Fruit fly (Drosophila melanogaster) whole organism, pupa: ENCODE measurements around the gene Hers.
"Not testable (repeated sequence)": the region's sequence is repeated elsewhere in the genome, so short reads cannot be mapped to it uniquely, and the experiment has no call there.

Experiments
- CG10348 ChIP-seq: fragments of 200-800 bp; sonication (Bioruptor generic); IDR thresholded peaks from 2 replicates; pipeline ENCODE4 v1.3.6; 2022; ENCODE audit warnings: missing biosample characterization, missing genetic modification characterization
- CG12605 ChIP-seq: fragments of 200-800 bp; sonication (Bioruptor generic); IDR thresholded peaks from 2 replicates; pipeline ENCODE4 v1.3.6; 2022; ENCODE audit warnings: missing biosample characterization, missing genetic modification characterization
- CG13204 ChIP-seq: fragments of 200-800 bp; sonication (Bioruptor generic); optimal IDR thresholded peaks from 2 replicates; lab custom pipeline; 2018; ENCODE audit warnings: missing biosample characterization, mild to moderate bottlenecking, missing genetic modification characterization, moderate library complexity
- CG14655 ChIP-seq: fragments of 200-800 bp; sonication (Bioruptor generic); optimal IDR thresholded peaks from 3 replicates; lab custom pipeline; 2017; ENCODE audit warnings: mild to moderate bottlenecking, missing biosample characterization, missing genetic modification reagents, missing genetic modification characterization
- CG15710 ChIP-seq: fragments of 200-800 bp; sonication (Bioruptor generic); optimal IDR thresholded peaks from 2 replicates; lab custom pipeline; 2018; ENCODE audit warnings: missing biosample characterization, mild to moderate bottlenecking, missing genetic modification characterization, moderate library complexity
- CG17806 ChIP-seq: fragments of 200-800 bp; sonication (Bioruptor generic); optimal IDR thresholded peaks from 2 replicates; lab custom pipeline; 2018; ENCODE audit warnings: missing biosample characterization, mild to moderate bottlenecking, missing genetic modification characterization, moderate library complexity
- CG32121 ChIP-seq: fragments of 200-800 bp; sonication (Bioruptor generic); IDR thresholded peaks from 2 replicates; pipeline ENCODE4 v1.3.6; 2022; ENCODE audit warnings: missing biosample characterization, missing genetic modification characterization
- CG34367 ChIP-seq: fragments of 200-800 bp; sonication (Bioruptor generic); optimal IDR thresholded peaks from 2 replicates; lab custom pipeline; 2018; ENCODE audit warnings: missing biosample characterization, mild to moderate bottlenecking, missing genetic modification characterization
- CG4496 ChIP-seq: fragments of 200-800 bp; sonication (Bioruptor generic); IDR thresholded peaks from 3 replicates; pipeline ENCODE4 v1.3.6; 2022; ENCODE audit warnings: missing biosample characterization, missing genetic modification characterization
- CG9948 ChIP-seq: fragments of 200-800 bp; sonication (Bioruptor generic); optimal IDR thresholded peaks from 2 replicates; lab custom pipeline; 2018; ENCODE audit warnings: missing biosample characterization, mild to moderate bottlenecking, missing genetic modification characterization, moderate library complexity
- D1 ChIP-seq: fragments of 200-800 bp; sonication (Bioruptor generic); optimal IDR thresholded peaks from 2 replicates; lab custom pipeline; 2018; ENCODE audit warnings: missing biosample characterization, mild to moderate bottlenecking, missing genetic modification characterization, moderate library complexity
- EcR ChIP-seq: fragments of 200-800 bp; sonication (Bioruptor generic); optimal IDR thresholded peaks from 3 replicates; lab custom pipeline; 2019; ENCODE audit warnings: missing biosample characterization, missing genetic modification characterization, mild to moderate bottlenecking, moderate library complexity, missing genetic modification reagents
- Ets98B ChIP-seq: fragments of 200-800 bp; sonication (Bioruptor generic); IDR thresholded peaks from 2 replicates; pipeline ENCODE4 v1.3.6; 2022; ENCODE audit warnings: missing biosample characterization, missing genetic modification characterization
- Pif1A ChIP-seq: fragments of 200-800 bp; sonication (Bioruptor generic); optimal IDR thresholded peaks from 3 replicates; lab custom pipeline; 2016; ENCODE audit warnings: missing biosample characterization, missing genetic modification characterization
- Pif1B ChIP-seq: fragments of 200-800 bp; sonication (Bioruptor generic); optimal IDR thresholded peaks from 3 replicates; lab custom pipeline; 2016; ENCODE audit warnings: missing biosample characterization, missing genetic modification characterization
- Snoo ChIP-seq: fragments of 200-800 bp; sonication (Bioruptor generic); optimal IDR thresholded peaks from 3 replicates; lab custom pipeline; 2017; ENCODE audit warnings: missing biosample characterization, mild to moderate bottlenecking, missing genetic modification characterization, inconsistent platforms
- fd96Ca ChIP-seq: fragments of 200-800 bp; sonication (Bioruptor generic); IDR thresholded peaks from 3 replicates; pipeline ENCODE4 v1.3.6; 2022; ENCODE audit warnings: missing biosample characterization, missing genetic modification characterization
- gl ChIP-seq: fragments of 200-800 bp; sonication (Bioruptor generic); optimal IDR thresholded peaks from 2 replicates; lab custom pipeline; 2018; ENCODE audit warnings: missing biosample characterization, mild to moderate bottlenecking, missing genetic modification characterization

Gene Hers

dm6 chrX:19899978-19900377, 34.0 kb downstream of the Hers start:
- TF ChIP-seq CG4496 (no peak), Pif1B (GFP tag; lab: Kevin White, UChicago) (no peak), CG32121 (GFP tag; lab: Robert Waterston, UW) (no peak), fd96Ca (GFP tag; lab: Robert Waterston, UW) (no peak), D1 (tag; lab: Kevin White, UChicago) (no peak), EcR (GFP tag; lab: Kevin White, UChicago) (no peak), Snoo (tag; lab: Kevin White, UChicago) (no peak), CG9948 (no peak), Pif1A (GFP tag; lab: Kevin White, UChicago) (no peak)
- TF ChIP-seq, all 21 proteins: peak for 0

dm6 chrX:19910017-19910416, 44.1 kb downstream of the Hers start, which contains the start of gene CG45486:
Gene CG45486 (minus strand): TSS chrX:19910117.
- TF ChIP-seq Ets98B; CG12605; CG13204 (GFP tag; lab: Kevin White, UChicago): not testable (repeated sequence)

DNA sequence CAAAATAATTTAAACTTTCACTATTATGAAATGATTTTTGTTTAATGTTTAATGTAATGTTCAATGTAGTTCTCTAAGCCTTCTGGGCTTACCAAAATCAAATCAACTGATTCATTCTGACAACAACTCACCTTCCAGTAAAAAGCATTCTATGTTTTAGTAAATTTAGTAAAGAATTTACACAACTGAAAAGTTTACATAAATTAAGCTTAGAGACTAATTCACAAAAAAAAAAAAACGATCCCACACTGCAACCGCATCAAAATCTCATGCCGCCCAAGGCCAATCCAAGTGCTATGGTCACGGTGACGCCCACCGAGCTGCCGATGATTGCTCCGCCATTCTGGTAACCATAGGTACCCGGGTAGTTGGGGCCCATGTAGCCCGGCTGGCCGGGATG, 49.2 kb downstream of the Hers start, which contains the start of gene CG45487:
Gene CG45487 (minus strand): TSS at position 101 of the 400 bp plus-strand sequence.
- not testable (repeated sequence) for TF ChIP-seq CG4496, CG12605, CG9948

DNA sequence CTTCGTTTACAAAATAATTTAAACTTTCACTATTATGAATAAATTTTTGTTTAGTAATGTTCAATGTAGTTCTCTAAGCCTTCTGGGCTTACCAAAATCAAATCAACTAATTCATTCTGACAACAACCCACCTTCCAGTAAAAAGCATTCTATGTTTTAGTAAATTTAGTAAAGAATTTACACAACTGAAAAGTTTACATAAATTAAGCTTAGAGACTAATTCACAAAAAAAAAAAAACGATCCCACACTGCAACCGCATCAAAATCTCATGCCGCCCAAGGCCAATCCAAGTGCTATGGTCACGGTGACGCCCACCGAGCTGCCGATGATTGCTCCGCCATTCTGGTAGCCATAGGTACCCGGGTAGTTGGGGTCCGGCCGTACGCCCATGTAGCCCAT, 54.4 kb downstream of the Hers start, which contains the start of gene CG45488:
Gene CG45488 (minus strand): TSS at position 101 of the 400 bp plus-strand sequence.
- TF ChIP-seq CG17806 (tag; lab: Kevin White, UChicago); CG4496; Pif1A (GFP tag; lab: Kevin White, UChicago): not testable (repeated sequence)

DNA sequence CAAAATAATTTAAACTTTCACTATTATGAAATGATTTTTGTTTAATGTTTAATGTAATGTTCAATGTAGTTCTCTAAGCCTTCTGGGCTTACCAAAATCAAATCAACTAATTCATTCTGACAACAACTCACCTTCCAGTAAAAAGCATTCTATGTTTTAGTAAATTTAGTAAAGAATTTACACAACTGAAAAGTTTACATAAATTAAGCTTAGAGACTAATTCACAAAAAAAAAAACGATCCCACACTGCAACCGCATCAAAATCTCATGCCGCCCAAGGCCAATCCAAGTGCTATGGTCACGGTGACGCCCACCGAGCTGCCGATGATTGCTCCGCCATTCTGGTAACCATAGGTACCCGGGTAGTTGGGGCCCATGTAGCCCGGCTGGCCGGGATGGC, 63.1 kb downstream of the Hers start, which contains the start of gene CG45489:
Gene CG45489 (minus strand): TSS at position 101 of the 400 bp plus-strand sequence.
- TF ChIP-seq fd96Ca (GFP tag; lab: Robert Waterston, UW); CG14655 (GFP tag; lab: Kevin White, UChicago); gl: not testable (repeated sequence)

- not testable (repeated sequence) for TF ChIP-seq CG12605; CG15710 (tag; lab: Kevin White, UChicago); fd96Ca (GFP tag; lab: Robert Waterston, UW)
Observed at dm6 chrX:19934194-19934593, 68.2 kb downstream of the Hers start, which contains the start of gene CG45490. Gene CG45490 (minus strand): TSS chrX:19934294.

- not testable (repeated sequence) for TF ChIP-seq CG4496; Pif1A (GFP tag; lab: Kevin White, UChicago); CG34367 (tag; lab: Kevin White, UChicago)
Observed at dm6 chrX:19938894-19939293, 72.9 kb downstream of the Hers start, which contains the start of gene CG45491. Gene CG45491 (minus strand): TSS chrX:19938994.

DNA sequence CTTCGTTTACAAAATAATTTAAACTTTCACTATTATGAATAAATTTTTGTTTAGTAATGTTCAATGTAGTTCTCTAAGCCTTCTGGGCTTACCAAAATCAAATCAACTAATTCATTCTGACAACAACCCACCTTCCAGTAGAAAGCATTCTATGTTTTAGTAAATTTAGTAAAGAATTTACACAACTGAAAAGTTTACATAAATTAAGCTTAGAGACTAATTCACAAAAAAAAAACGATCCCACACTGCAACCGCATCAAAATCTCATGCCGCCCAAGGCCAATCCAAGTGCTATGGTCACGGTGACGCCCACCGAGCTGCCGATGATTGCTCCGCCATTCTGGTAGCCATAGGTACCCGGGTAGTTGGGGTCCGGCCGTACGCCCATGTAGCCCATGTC, 78.1 kb downstream of the Hers start, which contains the start of gene CG45492:
Gene CG45492 (minus strand): TSS at position 101 of the 400 bp plus-strand sequence.
- TF ChIP-seq CG10348 (GFP tag; lab: Robert Waterston, UW); CG34367 (tag; lab: Kevin White, UChicago); Pif1B (GFP tag; lab: Kevin White, UChicago): not testable (repeated sequence)

dm6 chrX:19948773-19949172, 82.8 kb downstream of the Hers start, which contains the start of gene CG45493:
Gene CG45493 (minus strand): TSS chrX:19948873.
- not testable (repeated sequence) for TF ChIP-seq Pif1B (GFP tag; lab: Kevin White, UChicago); CG32121 (GFP tag; lab: Robert Waterston, UW); gl

dm6 chrX:19953508-19953907, 87.6 kb downstream of the Hers start, which contains the start of gene CG45494:
Gene CG45494 (minus strand): TSS chrX:19953608.
- not testable (repeated sequence) for TF ChIP-seq EcR (GFP tag; lab: Kevin White, UChicago); CG14655 (GFP tag; lab: Kevin White, UChicago); CG9948
